Worm (Caenorhabditis elegans) whole organism, L4 larva: ENCODE measurements around the gene C25A8.1.

ENCODE experiments used
- F10B5.3 ChIP-seq: sonication (generic microtip); optimal IDR thresholded peaks from 2 replicates; lab custom pipeline; 2016; ENCODE audit warnings: mild to moderate bottlenecking, missing genetic modification characterization, missing compliant biosample characterization
- T26A8.4 ChIP-seq: fragments of 200-800 bp; sonication (Bioruptor generic); IDR thresholded peaks from 2 replicates; pipeline ENCODE4 v1.3.6; 2022; ENCODE audit warnings: missing genetic modification characterization, missing compliant biosample characterization
- Y5F2A.4 ChIP-seq: fragments of 200-800 bp; sonication (Bioruptor generic); optimal IDR thresholded peaks from 2 replicates; lab custom pipeline; 2018; ENCODE audit warnings: mild to moderate bottlenecking, missing genetic modification characterization, missing compliant biosample characterization
- Y75B8A.6 ChIP-seq: fragments of 200-800 bp; sonication (Bioruptor generic); IDR thresholded peaks from 2 replicates; pipeline ENCODE4 v1.3.6; 2022; ENCODE audit warnings: missing genetic modification reagents, missing genetic modification characterization, missing compliant biosample characterization
- ZK337.2 ChIP-seq: fragments of 200-800 bp; sonication (Bioruptor generic); IDR thresholded peaks from 2 replicates; pipeline ENCODE4 v1.3.6; 2022; ENCODE audit warnings: missing genetic modification reagents, missing genetic modification characterization, missing compliant biosample characterization
- ZK546.5 ChIP-seq, 2 experiments: sonication (generic microtip); optimal IDR thresholded peaks; 2 replicates each; lab custom pipeline; 2017; ENCODE audit warnings: missing biosample characterization in 2 of 2, missing genetic modification characterization in 2 of 2
- aha-1 ChIP-seq: fragments of 150-350 bp; peaks from one replicate; lab custom pipeline; 2014; ENCODE audit warnings: missing biosample characterization, missing genetic modification characterization
- ceh-32 ChIP-seq: sonication (generic microtip); optimal IDR thresholded peaks from 2 replicates; lab custom pipeline; 2016; ENCODE audit warnings: mild to moderate bottlenecking, missing genetic modification characterization, missing compliant biosample characterization; ENCODE audit not compliant: poor library complexity
- ceh-62 ChIP-seq: sonication (generic microtip); optimal IDR thresholded peaks from 2 replicates; lab custom pipeline; 2017; ENCODE audit warnings: missing biosample characterization, missing genetic modification characterization
- ceh-82 ChIP-seq: sonication (generic microtip); optimal IDR thresholded peaks from 2 replicates; lab custom pipeline; 2017; ENCODE audit warnings: missing biosample characterization, missing genetic modification characterization
- ctbp-1 ChIP-seq: fragments of 200-800 bp; sonication (Bioruptor generic); IDR thresholded peaks from 2 replicates; pipeline ENCODE4 v1.3.6; 2022; ENCODE audit warnings: missing genetic modification reagents, missing genetic modification characterization, missing compliant biosample characterization
- daf-16 ChIP-seq, 3 experiments: sonication (generic microtip); optimal IDR thresholded peaks; 2 replicates each; lab custom pipeline; 2016 to 2017; ENCODE audit warnings: missing genetic modification characterization in 3 of 3, missing genetic modification reagents in 3 of 3, mild to moderate bottlenecking in 2 of 3, missing compliant biosample characterization in 2 of 3, missing biosample characterization in 1 of 3, moderate library complexity in 1 of 3
- daf-19 ChIP-seq: fragments of 200-800 bp; sonication (Bioruptor generic); conservative IDR thresholded peaks from 2 replicates; pipeline ENCODE4 v1.3.6; 2022; ENCODE audit warnings: missing genetic modification characterization, missing compliant biosample characterization
- dpl-1 ChIP-seq: fragments of 150-350 bp; optimal IDR thresholded peaks from 2 replicates; lab custom pipeline; 2014; ENCODE audit warnings: missing biosample characterization, missing genetic modification reagents, missing genetic modification characterization
- egl-43 ChIP-seq: fragments of 200-800 bp; sonication (Bioruptor generic); IDR thresholded peaks from 2 replicates; pipeline ENCODE4 v1.3.6; 2022; ENCODE audit warnings: missing genetic modification reagents, missing genetic modification characterization, missing compliant biosample characterization
- fkh-10 ChIP-seq: fragments of 150-350 bp; optimal IDR thresholded peaks from 2 replicates; lab custom pipeline; 2014; ENCODE audit warnings: missing biosample characterization, missing genetic modification reagents, missing genetic modification characterization
- hif-1 ChIP-seq, 2 experiments: sonication (generic microtip); optimal IDR thresholded peaks; 2 replicates each; lab custom pipeline; 2016 to 2017; ENCODE audit warnings: missing compliant biosample characterization in 2 of 2, missing genetic modification characterization in 2 of 2, missing genetic modification reagents in 2 of 2, missing genotype in 2 of 2, mild to moderate bottlenecking in 1 of 2
- hlh-11 ChIP-seq: fragments of 200-800 bp; sonication (Bioruptor generic); optimal IDR thresholded peaks from 2 replicates; lab custom pipeline; 2018; ENCODE audit warnings: mild to moderate bottlenecking, missing genetic modification characterization, missing compliant biosample characterization
- jun-1 ChIP-seq: fragments of 150-350 bp; optimal IDR thresholded peaks from 2 replicates; lab custom pipeline; 2014; ENCODE audit warnings: missing biosample characterization, missing genetic modification reagents, missing genetic modification characterization
- lin-13 ChIP-seq: fragments of 150-350 bp; optimal IDR thresholded peaks from 2 replicates; lab custom pipeline; 2014; ENCODE audit warnings: missing biosample characterization, missing genetic modification reagents, missing genetic modification characterization
- lsy-2 ChIP-seq, 2 experiments: fragments of 150-350 bp in 1 of 2; sonication (generic microtip) in 1 of 2; optimal IDR thresholded peaks; 2 replicates each; lab custom pipeline; 2014 to 2017; ENCODE audit warnings: missing biosample characterization in 2 of 2, missing genetic modification characterization in 2 of 2
- madf-9 ChIP-seq: fragments of 200-800 bp; sonication (Bioruptor generic); conservative IDR thresholded peaks from 2 replicates; pipeline ENCODE4 v1.3.6; 2022; ENCODE audit warnings: missing genetic modification reagents, missing genetic modification characterization, missing compliant biosample characterization
- mdl-1 ChIP-seq, 2 experiments: fragments of 150-350 bp in 1 of 2; sonication (generic microtip) in 1 of 2; optimal IDR thresholded peaks; 2 replicates each; lab custom pipeline; 2014 to 2017; ENCODE audit warnings: missing biosample characterization in 2 of 2, missing genetic modification characterization in 2 of 2
- nhr-48 ChIP-seq: sonication (generic microtip); optimal IDR thresholded peaks from 2 replicates; lab custom pipeline; 2016; ENCODE audit warnings: mild to moderate bottlenecking, missing genetic modification characterization, missing compliant biosample characterization
- rbr-2 ChIP-seq: sonication (generic microtip); optimal IDR thresholded peaks from 2 replicates; lab custom pipeline; 2016; ENCODE audit warnings: missing genotype, missing genetic modification characterization, missing compliant biosample characterization
- set-16 ChIP-seq: fragments of 200-800 bp; sonication (Bioruptor generic); IDR thresholded peaks from 2 replicates; pipeline ENCODE4 v1.3.6; 2022; ENCODE audit warnings: missing genetic modification reagents, missing genetic modification characterization, missing compliant biosample characterization
- skn-1 ChIP-seq: fragments of 150-350 bp; optimal IDR thresholded peaks from 2 replicates; lab custom pipeline; 2014; ENCODE audit warnings: missing biosample characterization, missing genetic modification characterization
- snpc-1.2 ChIP-seq: fragments of 200-800 bp; sonication (Bioruptor generic); IDR thresholded peaks from 2 replicates; pipeline ENCODE4 v1.3.6; 2022; ENCODE audit warnings: missing genetic modification reagents, missing genetic modification characterization, missing compliant biosample characterization
- tag-97 ChIP-seq: fragments of 200-800 bp; sonication (Bioruptor generic); IDR thresholded peaks from 2 replicates; pipeline ENCODE4 v1.3.6; 2022; ENCODE audit warnings: missing genetic modification characterization, missing compliant biosample characterization
- unc-39 ChIP-seq: sonication (generic microtip); optimal IDR thresholded peaks from 2 replicates; lab custom pipeline; 2017; ENCODE audit warnings: missing biosample characterization, missing genetic modification characterization
- zip-2 ChIP-seq: fragments of 150-350 bp; optimal IDR thresholded peaks from 2 replicates; lab custom pipeline; 2014; ENCODE audit warnings: missing biosample characterization, missing genetic modification characterization
- ztf-7 ChIP-seq: fragments of 150-350 bp; optimal IDR thresholded peaks from 2 replicates; lab custom pipeline; 2014; ENCODE audit warnings: missing biosample characterization, missing genetic modification characterization

The C25A8.1 gene

ce11 chrIV:6974162-6974938 lies 36.6 kb upstream of the C25A8.1 start (continued):
- TF ChIP-seq daf-16 (GFP tag; optimal IDR thresholded peaks at IDR 0.05; lab: Kevin White, UChicago) (no peak), daf-16 (tag; optimal IDR thresholded peaks at IDR 0.05; lab: Kevin White, UChicago) (no peak), hif-1 (tag; optimal IDR thresholded peaks at IDR 0.05; lab: Kevin White, UChicago) (no peak), fkh-10 (GFP tag; lab: Kevin White, UChicago) (no peak), hlh-11 (tag; lab: Kevin White, UChicago) (no peak), T26A8.4 (GFP tag; lab: Robert Waterston, UW) (no peak), rbr-2 (tag; lab: Kevin White, UChicago) (no peak), ctbp-1 (0 out of 2 replicates have a peak, but pooled peaks have one; percentile 13), lsy-2 (tag; optimal IDR thresholded peaks at IDR 0.05; lab: Kevin White, UChicago) (no peak), Y5F2A.4 (GFP tag; lab: Kevin White, UChicago) (no peak), nhr-48 (no peak)

- TF ChIP-seq nhr-48 (no peak), F10B5.3 (tag; lab: Kevin White, UChicago) (no peak)
Measured at ce11 chrIV:6977089-6977558, 33.8 kb upstream of the C25A8.1 start, which contains the start of the genes pgl-1 and him-3. TSS of gene pgl-1 (minus strand) at chrIV:6977318. TSS of gene him-3 (plus strand) at chrIV:6977508.

DNA sequence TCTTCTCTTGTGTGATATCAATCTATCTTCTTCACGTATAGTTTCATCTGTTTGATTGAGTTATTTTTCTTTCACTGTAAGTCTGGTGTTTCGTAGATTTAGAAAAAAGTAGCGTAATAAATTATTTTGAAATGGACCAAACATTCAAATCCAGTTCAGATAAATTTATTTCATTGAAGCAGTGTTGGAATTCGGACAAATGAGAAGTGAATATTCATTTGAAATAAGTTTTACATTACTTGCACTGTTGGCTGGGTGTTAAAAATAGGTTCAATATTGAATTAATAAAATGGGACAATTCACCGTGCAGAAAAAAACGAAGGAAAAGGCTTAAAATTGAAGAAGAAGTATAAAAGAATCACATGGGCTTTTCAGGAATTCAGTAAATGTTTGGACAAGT lies 32.3 kb upstream of the C25A8.1 start:
- no peak for TF ChIP-seq fkh-10 (GFP tag; lab: Kevin White, UChicago)
- TF ChIP-seq snpc-1.2 (GFP tag; lab: Robert Waterston, UW) = peak; percentile 61; the same call in 1 of the 2 replicates
- TF ChIP-seq ceh-82 (tag; lab: Kevin White, UChicago) = no peak

- TF ChIP-seq hlh-11 (tag; lab: Kevin White, UChicago) = no peak
- TF ChIP-seq mdl-1 (tag; optimal IDR thresholded peaks at IDR 0.05; lab: Kevin White, UChicago) = no peak
- peak; percentile 58 for TF ChIP-seq aha-1
- TF ChIP-seq nhr-48 = no peak
Measured at ce11 chrIV:6984449-6985380, 26.2 kb upstream of the C25A8.1 start.

DNA sequence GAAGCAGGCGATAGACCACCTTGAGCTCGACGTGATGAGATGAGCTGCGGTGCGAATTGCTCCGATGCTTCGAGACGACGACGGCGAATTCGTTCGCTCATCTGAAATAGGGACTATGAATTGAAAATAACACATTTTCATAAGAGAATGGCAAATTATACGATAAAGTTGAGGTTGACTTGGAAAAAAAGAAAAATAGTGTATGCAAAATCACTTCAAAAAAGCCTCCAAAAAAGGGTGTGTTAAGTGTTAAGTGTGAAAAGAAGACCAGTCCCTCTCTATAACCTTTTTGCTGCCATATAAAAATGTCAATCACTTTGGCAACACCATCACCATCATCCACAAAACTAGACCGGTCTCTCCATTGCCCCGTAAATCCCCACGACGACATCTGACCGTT lies 24.1 kb upstream of the C25A8.1 start, which contains the start of gene prkl-1:
TSS of gene prkl-1 (minus strand) at position 101 of the 400 bp plus-strand sequence.
- no peak for TF ChIP-seq lin-13
- TF ChIP-seq Y75B8A.6 = no peak
- TF ChIP-seq unc-39 = no peak

DNA sequence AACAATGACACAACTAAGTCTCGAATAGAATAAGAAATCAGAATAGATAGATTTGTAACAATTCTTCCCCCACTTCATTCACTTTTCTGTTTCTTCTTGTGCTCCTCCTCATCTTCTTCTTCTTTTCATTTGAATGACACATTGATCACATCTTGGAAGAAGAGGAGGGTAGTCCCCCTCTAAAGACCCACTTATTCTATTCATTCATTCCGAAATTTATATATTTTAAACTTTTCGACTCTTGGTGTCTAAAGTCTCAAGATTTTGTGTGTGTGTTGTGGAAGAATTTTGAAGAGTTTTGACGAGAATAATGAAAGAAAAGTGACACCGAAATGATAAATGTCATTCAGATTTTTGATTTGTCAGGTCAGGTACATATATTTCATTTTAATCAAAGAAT lies 19.9 kb upstream of the C25A8.1 start:
- no peak for TF ChIP-seq jun-1 (tag; lab: Kevin White, UChicago)
- no peak for TF ChIP-seq ceh-62 (tag; lab: Kevin White, UChicago)
- no peak for TF ChIP-seq skn-1 (tag; lab: Kevin White, UChicago)

- TF ChIP-seq ceh-32 (tag; lab: Kevin White, UChicago) (no peak), zip-2 (no peak), dpl-1 (GFP tag; lab: Kevin White, UChicago) (no peak), ZK546.5 (tag; optimal IDR thresholded peaks at IDR 0.05; lab: Kevin White, UChicago) (no peak), mdl-1 (tag; optimal IDR thresholded peaks at IDR 0.05; lab: Kevin White, UChicago) (no peak), hlh-11 (tag; lab: Kevin White, UChicago) (no peak), tag-97 (GFP tag; lab: Robert Waterston, UW) (no peak), ZK337.2 (GFP tag; lab: Robert Waterston, UW) (no peak), lsy-2 (tag; optimal IDR thresholded peaks at IDR 0.05; lab: Kevin White, UChicago) (no peak), egl-43 (GFP tag; lab: Robert Waterston, UW) (no peak), ztf-7 (tag; lab: Kevin White, UChicago) (no peak), ceh-82 (tag; lab: Kevin White, UChicago) (no peak), daf-19 (GFP tag; lab: Robert Waterston, UW) (no peak), madf-9 (GFP tag; lab: Robert Waterston, UW) (no peak), set-16 (GFP tag; lab: Robert Waterston, UW) (no peak)
Measured at ce11 chrIV:6997918-6998317, 13.0 kb upstream of the C25A8.1 start.
